Worm (Caenorhabditis elegans) whole organism, young adult: ENCODE measurements around the gene C36A4.4.
A peak's percentile ranks its signal among the peaks of the same experiment; 100 is the strongest.

Experiments
- B0019.2 ChIP-seq: fragments of 200-800 bp; sonication (Bioruptor generic); conservative IDR thresholded peaks from 2 replicates; pipeline ENCODE4 v1.3.6; 2022; ENCODE audit warnings: missing genetic modification reagents, missing genetic modification characterization, missing compliant biosample characterization
- B0035.1 ChIP-seq: sonication (generic microtip); optimal IDR thresholded peaks from 2 replicates; lab custom pipeline; 2016; ENCODE audit warnings: missing genetic modification characterization, mild to moderate bottlenecking, missing compliant biosample characterization, missing genotype, missing genetic modification reagents
- C06A6.2 ChIP-seq: fragments of 200-800 bp; sonication (Bioruptor generic); conservative IDR thresholded peaks from 2 replicates; pipeline ENCODE4 v1.3.6; 2022; ENCODE audit warnings: missing genetic modification characterization, missing compliant biosample characterization
- F22D6.2 ChIP-seq: sonication (generic microtip); optimal IDR thresholded peaks from 2 replicates; lab custom pipeline; 2016; ENCODE audit warnings: mild to moderate bottlenecking, missing genetic modification characterization, missing compliant biosample characterization
- F37B4.10 ChIP-seq: fragments of 200-800 bp; sonication (Bioruptor generic); IDR thresholded peaks from 2 replicates; pipeline ENCODE4 v1.3.6; 2022; ENCODE audit warnings: missing genetic modification characterization, missing compliant biosample characterization
- K11D2.4 ChIP-seq: fragments of 200-800 bp; sonication (Bioruptor generic); IDR thresholded peaks from 2 replicates; pipeline ENCODE4 v1.3.6; 2022; ENCODE audit warnings: missing genetic modification reagents, missing genetic modification characterization, missing compliant biosample characterization
- Y53G8AR.9 ChIP-seq: fragments of 200-800 bp; sonication (Bioruptor generic); conservative IDR thresholded peaks from 2 replicates; pipeline ENCODE4 v1.3.6; 2022; ENCODE audit warnings: missing genetic modification reagents, missing genetic modification characterization, missing compliant biosample characterization
- Y56A3A.18 ChIP-seq: fragments of 200-800 bp; sonication (Bioruptor generic); IDR thresholded peaks from 2 replicates; pipeline ENCODE4 v1.3.6; 2022; ENCODE audit warnings: missing genetic modification reagents, missing genetic modification characterization, missing compliant biosample characterization
- ZK185.1 ChIP-seq: sonication (generic microtip); optimal IDR thresholded peaks from 2 replicates; lab custom pipeline; 2016; ENCODE audit warnings: mild to moderate bottlenecking, missing genetic modification characterization, missing compliant biosample characterization; ENCODE audit not compliant: poor library complexity, severe bottlenecking
- aptf-2 ChIP-seq: fragments of 200-800 bp; sonication (Bioruptor generic); conservative IDR thresholded peaks from 2 replicates; pipeline ENCODE4 v1.3.6; 2022; ENCODE audit warnings: missing genetic modification reagents, missing genetic modification characterization, missing compliant biosample characterization
- attf-3 ChIP-seq: fragments of 200-800 bp; sonication (Bioruptor generic); conservative IDR thresholded peaks from 2 replicates; pipeline ENCODE4 v1.3.6; 2022; ENCODE audit warnings: missing genetic modification reagents, missing genetic modification characterization, missing compliant biosample characterization
- attf-6 ChIP-seq: fragments of 200-800 bp; sonication (Bioruptor generic); IDR thresholded peaks from 2 replicates; pipeline ENCODE4 v1.3.6; 2022; ENCODE audit warnings: missing genetic modification reagents, missing genetic modification characterization, missing compliant biosample characterization
- ceh-100 ChIP-seq: fragments of 200-800 bp; sonication (Bioruptor generic); IDR thresholded peaks from 2 replicates; pipeline ENCODE4 v1.3.6; 2022; ENCODE audit warnings: missing genetic modification reagents, missing genetic modification characterization, missing compliant biosample characterization
- ceh-79 ChIP-seq: sonication (generic microtip); optimal IDR thresholded peaks from 2 replicates; lab custom pipeline; 2017; ENCODE audit warnings: mild to moderate bottlenecking, missing genetic modification characterization, missing compliant biosample characterization
- chd-7 ChIP-seq: sonication (generic microtip); optimal IDR thresholded peaks from 2 replicates; lab custom pipeline; 2016; ENCODE audit warnings: mild to moderate bottlenecking, missing genetic modification characterization, moderate library complexity, missing compliant biosample characterization
- dox-1 ChIP-seq: fragments of 200-800 bp; sonication (Bioruptor generic); IDR thresholded peaks from 2 replicates; pipeline ENCODE4 v1.3.6; 2022; ENCODE audit warnings: missing genetic modification reagents, missing genetic modification characterization, missing compliant biosample characterization
- dpl-1 ChIP-seq: fragments of 150-350 bp; optimal IDR thresholded peaks from 2 replicates; lab custom pipeline; 2014; ENCODE audit warnings: missing biosample characterization, missing genetic modification reagents, missing genetic modification characterization
- efl-1 ChIP-seq: fragments of 150-350 bp; optimal IDR thresholded peaks from 2 replicates; lab custom pipeline; 2014; ENCODE audit warnings: missing biosample characterization, missing genetic modification reagents, missing genetic modification characterization
- egl-44 ChIP-seq: fragments of 200-800 bp; sonication (Bioruptor generic); IDR thresholded peaks from 2 replicates; pipeline ENCODE4 v1.3.6; 2022; ENCODE audit warnings: missing genetic modification reagents, missing genetic modification characterization, missing compliant biosample characterization
- egrh-3 ChIP-seq: fragments of 200-800 bp; sonication (Bioruptor generic); IDR thresholded peaks from 2 replicates; pipeline ENCODE4 v1.3.6; 2022; ENCODE audit warnings: missing genetic modification reagents, missing genetic modification characterization, missing compliant biosample characterization
- fkh-3 ChIP-seq: sonication (generic microtip); optimal IDR thresholded peaks from 2 replicates; lab custom pipeline; 2016; ENCODE audit warnings: mild to moderate bottlenecking, missing genetic modification characterization, missing compliant biosample characterization
- hlh-26 ChIP-seq: fragments of 200-800 bp; sonication (Bioruptor generic); conservative IDR thresholded peaks from 2 replicates; pipeline ENCODE4 v1.3.6; 2022; ENCODE audit warnings: missing genetic modification reagents, missing genetic modification characterization, missing compliant biosample characterization
- hsf-1 ChIP-seq: fragments of 200-800 bp; sonication (Bioruptor generic); IDR thresholded peaks from 2 replicates; pipeline ENCODE4 v1.3.6; 2022; ENCODE audit warnings: missing genetic modification reagents, missing genetic modification characterization, missing compliant biosample characterization
- lin-26 ChIP-seq: fragments of 200-800 bp; sonication (Bioruptor generic); IDR thresholded peaks from 2 replicates; pipeline ENCODE4 v1.3.6; 2022; ENCODE audit warnings: missing genetic modification reagents, missing genetic modification characterization, missing compliant biosample characterization
- lin-35 ChIP-seq, 3 experiments: fragments of 150-350 bp in 2 of 3; sonication (generic microtip) in 1 of 3; optimal IDR thresholded peaks; 2 replicates each; lab custom pipeline; 2014 to 2018; ENCODE audit warnings: missing biosample characterization in 3 of 3, missing genetic modification characterization in 3 of 3, missing genetic modification reagents in 3 of 3
- lin-40 ChIP-seq: sonication (generic microtip); optimal IDR thresholded peaks from 2 replicates; lab custom pipeline; 2016; ENCODE audit warnings: missing genetic modification characterization, mild to moderate bottlenecking, missing compliant biosample characterization, missing genotype, missing genetic modification reagents
- lin-54 ChIP-seq: fragments of 200-800 bp; sonication (Bioruptor generic); optimal IDR thresholded peaks from 2 replicates; lab custom pipeline; 2018; ENCODE audit warnings: mild to moderate bottlenecking, missing genetic modification characterization, missing compliant biosample characterization
- lir-1 ChIP-seq: fragments of 200-800 bp; sonication (Bioruptor generic); conservative IDR thresholded peaks from 2 replicates; pipeline ENCODE4 v1.3.6; 2022; ENCODE audit warnings: missing genetic modification reagents, missing genetic modification characterization, missing compliant biosample characterization
- madf-3 ChIP-seq: fragments of 200-800 bp; sonication (Bioruptor generic); IDR thresholded peaks from 2 replicates; pipeline ENCODE4 v1.3.6; 2022; ENCODE audit warnings: missing genetic modification reagents, missing genetic modification characterization, missing compliant biosample characterization
- madf-6 ChIP-seq: fragments of 200-800 bp; sonication (Bioruptor generic); IDR thresholded peaks from 2 replicates; pipeline ENCODE4 v1.3.6; 2022; ENCODE audit warnings: missing genetic modification reagents, missing genetic modification characterization, missing compliant biosample characterization
- mel-28 ChIP-seq: sonication (generic microtip); optimal IDR thresholded peaks from 2 replicates; lab custom pipeline; 2016; ENCODE audit warnings: borderline replicate concordance, mild to moderate bottlenecking, missing genetic modification characterization, missing compliant biosample characterization
- mes-4 ChIP-seq: sonication (generic microtip); optimal IDR thresholded peaks from 2 replicates; lab custom pipeline; 2016; ENCODE audit warnings: missing genotype, missing genetic modification characterization, missing compliant biosample characterization
- nfya-1 ChIP-seq: sonication (generic microtip); optimal IDR thresholded peaks from 2 replicates; lab custom pipeline; 2017; ENCODE audit warnings: antibody characterized with exemption, missing compliant biosample characterization, missing genetic modification characterization, borderline replicate concordance; ENCODE audit not compliant: insufficient read depth
- rcor-1 ChIP-seq: fragments of 200-800 bp; sonication (Bioruptor generic); IDR thresholded peaks from 2 replicates; pipeline ENCODE4 v1.3.6; 2022; ENCODE audit warnings: missing genetic modification reagents, missing genetic modification characterization, missing compliant biosample characterization
- repo-1 ChIP-seq: sonication (generic microtip); optimal IDR thresholded peaks from 2 replicates; lab custom pipeline; 2017; ENCODE audit warnings: mild to moderate bottlenecking, missing genetic modification characterization, missing compliant biosample characterization
- rpc-1 ChIP-seq, 2 experiments: fragments of 150-350 bp in 1 of 2; sonication (generic microtip) in 1 of 2; optimal IDR thresholded peaks; 2 replicates each; lab custom pipeline; 2014 to 2018; ENCODE audit warnings: missing biosample characterization in 1 of 2, missing genetic modification characterization in 1 of 2, missing genetic modification reagents in 1 of 2, missing genotype in 1 of 2
- sdz-38 ChIP-seq: sonication (generic microtip); optimal IDR thresholded peaks from 2 replicates; lab custom pipeline; 2016; ENCODE audit warnings: missing genotype, missing genetic modification characterization, missing compliant biosample characterization
- snpc-1.1 ChIP-seq: sonication (generic microtip); optimal IDR thresholded peaks from 2 replicates; lab custom pipeline; 2017; ENCODE audit warnings: missing genetic modification characterization, mild to moderate bottlenecking, missing compliant biosample characterization, antibody characterized with exemption, moderate library complexity, missing genotype, missing genetic modification reagents; ENCODE audit not compliant: insufficient read depth
- snpc-3.4 ChIP-seq: sonication (generic microtip); optimal IDR thresholded peaks from 2 replicates; lab custom pipeline; 2017; ENCODE audit warnings: missing genetic modification characterization, mild to moderate bottlenecking, missing compliant biosample characterization, antibody characterized with exemption, moderate library complexity, missing genotype, missing genetic modification reagents
- snpc-4 ChIP-seq, 5 experiments: fragments of 150-350 bp in 1 of 5; sonication (generic microtip) in 4 of 5; optimal IDR thresholded peaks; 2 replicates each; lab custom pipeline; 2014 to 2018; ENCODE audit warnings: missing genetic modification characterization in 5 of 5, missing biosample characterization in 3 of 5, antibody characterized with exemption in 2 of 5, mild to moderate bottlenecking in 2 of 5, missing compliant biosample characterization in 2 of 5, missing genotype in 2 of 5, moderate library complexity in 2 of 5, missing genetic modification reagents in 1 of 5
- somi-1 ChIP-seq: fragments of 200-800 bp; sonication (Bioruptor generic); optimal IDR thresholded peaks from 2 replicates; lab custom pipeline; 2018; ENCODE audit warnings: mild to moderate bottlenecking, missing genetic modification characterization, missing compliant biosample characterization
- tbx-9 ChIP-seq: sonication (generic microtip); optimal IDR thresholded peaks from 2 replicates; lab custom pipeline; 2016; ENCODE audit warnings: borderline replicate concordance, missing genetic modification characterization, inconsistent platforms, missing compliant biosample characterization
- unc-62 ChIP-seq: fragments of 150-350 bp; optimal IDR thresholded peaks from 2 replicates; lab custom pipeline; 2014; ENCODE audit warnings: missing biosample characterization, missing genetic modification reagents, missing genetic modification characterization
- xnd-1 ChIP-seq: sonication (generic microtip); optimal IDR thresholded peaks from 2 replicates; lab custom pipeline; 2016; ENCODE audit warnings: missing genotype, missing genetic modification reagents, missing genetic modification characterization, missing compliant biosample characterization
- ztf-18 ChIP-seq: sonication (generic microtip); optimal IDR thresholded peaks from 2 replicates; lab custom pipeline; 2016; ENCODE audit warnings: missing genotype, mild to moderate bottlenecking, missing genetic modification characterization, missing compliant biosample characterization
- ztf-26 ChIP-seq: sonication (generic microtip); optimal IDR thresholded peaks from 2 replicates; lab custom pipeline; 2017; ENCODE audit warnings: missing genetic modification characterization, missing compliant biosample characterization

The C36A4.4 gene

ce11 chrIII:3867378-3867904 lies 24.0 kb upstream of the C36A4.4 start, which contains the start of gene rpl-3 (continued):
- no peak for TF ChIP-seq hlh-26 (GFP tag; lab: Robert Waterston, UW)
- peak; percentile 99 for TF ChIP-seq snpc-3.4
- TF ChIP-seq snpc-1.1 (tag; lab: Kevin White, UChicago), result peak; percentile 90
- peak; percentile 91 for TF ChIP-seq tbx-9 (tag; lab: Kevin White, UChicago)
- peak; percentile 99 to 100 (median 100) for TF ChIP-seq lin-35 (GFP tag; optimal IDR thresholded peaks at IDR 0.05; lab: Kevin White, UChicago)
- TF ChIP-seq B0035.1 (tag; lab: Kevin White, UChicago), result peak; percentile 97
- peak; percentile 93 for TF ChIP-seq mes-4 (tag; lab: Kevin White, UChicago)
- peak; percentile 100 for TF ChIP-seq lir-1 (GFP tag; lab: Robert Waterston, UW)
- TF ChIP-seq mel-28, result peak; percentile 93
- peak; percentile 97 for TF ChIP-seq F22D6.2 (tag; lab: Kevin White, UChicago)
- TF ChIP-seq madf-6 (GFP tag; lab: Robert Waterston, UW), result peak; percentile 99
- TF ChIP-seq sdz-38 (tag; lab: Kevin White, UChicago), result no peak
- peak; percentile 100 for TF ChIP-seq efl-1 (GFP tag; lab: Kevin White, UChicago)
- TF ChIP-seq K11D2.4 (GFP tag; lab: Robert Waterston, UW), result peak; percentile 100
- TF ChIP-seq ztf-18 (tag; lab: Kevin White, UChicago), result peak; percentile 91
- peak; percentile 100 for TF ChIP-seq ztf-26
- peak; percentile 52 for TF ChIP-seq rpc-1 (optimal IDR thresholded peaks at IDR 0.05; lab: Kevin White, UChicago)
- TF ChIP-seq rpc-1 (tag; optimal IDR thresholded peaks at IDR 0.05; lab: Kevin White, UChicago), result peak; percentile 21
- TF ChIP-seq ceh-79 (tag; lab: Kevin White, UChicago), result peak; percentile 100
- TF ChIP-seq B0019.2 (GFP tag; lab: Robert Waterston, UW), result peak; percentile 100
- peak; percentile 99 for TF ChIP-seq lin-26 (GFP tag; lab: Robert Waterston, UW)
- peak; percentile 100 for TF ChIP-seq dpl-1 (GFP tag; lab: Kevin White, UChicago)
- TF ChIP-seq egl-44, result peak; percentile 99
- peak; percentile 89 for TF ChIP-seq xnd-1 (tag; lab: Kevin White, UChicago)
- peak; percentile 100 for TF ChIP-seq F37B4.10 (GFP tag; lab: Robert Waterston, UW)
- peak; percentile 86 for TF ChIP-seq unc-62 (GFP tag; lab: Kevin White, UChicago)
- TF ChIP-seq somi-1 (GFP tag; lab: Kevin White, UChicago), result peak; percentile 100
- no peak for TF ChIP-seq nfya-1 (tag; lab: Kevin White, UChicago)
- TF ChIP-seq madf-3 (GFP tag; lab: Robert Waterston, UW), result peak; percentile 99
- peak; percentile 96 for TF ChIP-seq fkh-3
- peak; percentile 100 for TF ChIP-seq rcor-1 (GFP tag; lab: Robert Waterston, UW)
- peak; percentile 100 for TF ChIP-seq repo-1 (tag; lab: Kevin White, UChicago)
- TF ChIP-seq Y53G8AR.9 (GFP tag; lab: Robert Waterston, UW), result peak; percentile 100
- peak; percentile 99 for TF ChIP-seq ZK185.1 (tag; lab: Kevin White, UChicago)
- TF ChIP-seq snpc-4 (GFP tag; optimal IDR thresholded peaks at IDR 0.05; lab: Kevin White, UChicago), result peak; percentile 95
- TF ChIP-seq snpc-4 (tag; optimal IDR thresholded peaks at IDR 0.05; lab: Kevin White, UChicago), result peak; percentile 94 to 96 (median 96)
- peak; percentile 100 for TF ChIP-seq chd-7 (tag; lab: Kevin White, UChicago)
- peak; percentile 100 for TF ChIP-seq C06A6.2 (GFP tag; lab: Robert Waterston, UW)
- peak; percentile 100 for TF ChIP-seq Y56A3A.18 (GFP tag; lab: Robert Waterston, UW)
- TF ChIP-seq attf-6 (GFP tag; lab: Robert Waterston, UW), result peak; percentile 93
- TF ChIP-seq egrh-3 (GFP tag; lab: Robert Waterston, UW), result peak; percentile 94
- peak; percentile 92 for TF ChIP-seq aptf-2 (GFP tag; lab: Robert Waterston, UW)
- peak; percentile 95 for TF ChIP-seq ceh-100 (GFP tag; lab: Robert Waterston, UW)
- peak; percentile 99 for TF ChIP-seq lin-40
- TF ChIP-seq hsf-1 (GFP tag; lab: Robert Waterston, UW), result peak; percentile 97
- TF ChIP-seq attf-3 (GFP tag; lab: Robert Waterston, UW), result peak; percentile 94
- TF ChIP-seq dox-1 (GFP tag; lab: Robert Waterston, UW), result peak; percentile 100
- TF ChIP-seq lin-54 (GFP tag; lab: Kevin White, UChicago), result peak; percentile 100
